Worm (Caenorhabditis elegans) whole organism, L2 larva: Measurements from ENCODE around the gene pals-27.
"Not testable (repeated sequence)": the region's sequence is repeated elsewhere in the genome, so short reads cannot be mapped to it uniquely, and the experiment has no call there.

Experiments used
- C34F6.9 ChIP-seq: fragments of 150-350 bp; optimal IDR thresholded peaks from 2 replicates; lab custom pipeline; 2014; ENCODE audit warnings: missing biosample characterization, missing genetic modification characterization
- F13H6.1 ChIP-seq: sonication (generic microtip); optimal IDR thresholded peaks from 2 replicates; lab custom pipeline; 2016; ENCODE audit warnings: missing genetic modification characterization, missing compliant biosample characterization
- Y55F3AM.14 ChIP-seq: fragments of 200-800 bp; sonication (Bioruptor generic); optimal IDR thresholded peaks from 2 replicates; lab custom pipeline; 2018; ENCODE audit warnings: mild to moderate bottlenecking, missing genetic modification characterization, missing compliant biosample characterization
- alr-1 ChIP-seq: fragments of 150-350 bp; optimal IDR thresholded peaks from 2 replicates; lab custom pipeline; 2014; ENCODE audit warnings: missing biosample characterization, missing genetic modification characterization
- aly-2 ChIP-seq: fragments of 150-350 bp; optimal IDR thresholded peaks from 2 replicates; lab custom pipeline; 2014; ENCODE audit warnings: missing biosample characterization, missing genetic modification characterization
- ama-1 ChIP-seq: fragments of 150-350 bp; optimal IDR thresholded peaks from 2 replicates; lab custom pipeline; 2018; ENCODE audit warnings: inconsistent platforms
- blmp-1 ChIP-seq: sonication (generic microtip); optimal IDR thresholded peaks from 2 replicates; lab custom pipeline; 2017; ENCODE audit warnings: missing genetic modification characterization, mild to moderate bottlenecking, missing compliant biosample characterization, antibody characterized with exemption, moderate library complexity; ENCODE audit not compliant: insufficient read depth
- ceh-16 ChIP-seq: fragments of 150-350 bp; optimal IDR thresholded peaks from 2 replicates; lab custom pipeline; 2014; ENCODE audit warnings: missing biosample characterization, missing genetic modification characterization
- ceh-82 ChIP-seq: fragments of 150-350 bp; optimal IDR thresholded peaks from 2 replicates; lab custom pipeline; 2014; ENCODE audit warnings: missing biosample characterization, missing genetic modification characterization
- crh-2 ChIP-seq: sonication (generic microtip); optimal IDR thresholded peaks from 2 replicates; lab custom pipeline; 2017; ENCODE audit warnings: missing biosample characterization, missing genetic modification characterization
- egl-27 ChIP-seq: sonication (generic microtip); optimal IDR thresholded peaks from 3 replicates; lab custom pipeline; 2017; ENCODE audit warnings: missing biosample characterization, missing genetic modification reagents, missing genetic modification characterization
- fos-1 ChIP-seq: fragments of 150-350 bp; optimal IDR thresholded peaks from 2 replicates; lab custom pipeline; 2014; ENCODE audit warnings: missing biosample characterization, missing genetic modification characterization
- gmeb-1 ChIP-seq: fragments of 150-350 bp; optimal IDR thresholded peaks from 2 replicates; lab custom pipeline; 2014; ENCODE audit warnings: missing biosample characterization, missing genetic modification characterization
- lin-13 ChIP-seq: fragments of 150-350 bp; optimal IDR thresholded peaks from 2 replicates; lab custom pipeline; 2014; ENCODE audit warnings: missing biosample characterization, missing genetic modification reagents, missing genetic modification characterization
- lsy-2 ChIP-seq, 2 experiments: fragments of 150-350 bp in 1 of 2; sonication (generic microtip) in 1 of 2; optimal IDR thresholded peaks; 2 replicates each; lab custom pipeline; 2014 to 2017; ENCODE audit warnings: missing biosample characterization in 2 of 2, missing genetic modification characterization in 2 of 2
- mab-5 ChIP-seq: fragments of 150-350 bp; optimal IDR thresholded peaks from 2 replicates; lab custom pipeline; 2014; ENCODE audit warnings: missing biosample characterization, missing genetic modification characterization
- mbf-1 ChIP-seq: sonication (generic microtip); optimal IDR thresholded peaks from 2 replicates; lab custom pipeline; 2017; ENCODE audit warnings: missing biosample characterization, missing genetic modification characterization
- mdl-1 ChIP-seq, 2 experiments: fragments of 150-350 bp in 1 of 2; sonication (generic microtip) in 1 of 2; optimal IDR thresholded peaks; 2 replicates each; lab custom pipeline; 2017; ENCODE audit warnings: missing biosample characterization in 2 of 2, missing genetic modification characterization in 2 of 2
- nhr-10 ChIP-seq: sonication (generic microtip); optimal IDR thresholded peaks from 2 replicates; lab custom pipeline; 2017; ENCODE audit warnings: missing biosample characterization, missing genetic modification characterization
- nhr-11 ChIP-seq: fragments of 150-350 bp; optimal IDR thresholded peaks from 2 replicates; lab custom pipeline; 2014; ENCODE audit warnings: missing biosample characterization, missing genetic modification characterization
- nhr-129 ChIP-seq: fragments of 150-350 bp; optimal IDR thresholded peaks from 2 replicates; lab custom pipeline; 2014; ENCODE audit warnings: missing biosample characterization, missing genetic modification characterization
- nhr-21 ChIP-seq: fragments of 150-350 bp; optimal IDR thresholded peaks from 2 replicates; lab custom pipeline; 2014; ENCODE audit warnings: missing biosample characterization, missing genetic modification characterization
- nhr-25 ChIP-seq: fragments of 150-350 bp; sonication (generic microtip); optimal IDR thresholded peaks from 3 replicates; lab custom pipeline; 2014; ENCODE audit warnings: missing biosample characterization, missing genetic modification characterization
- nhr-6 ChIP-seq: fragments of 150-350 bp; optimal IDR thresholded peaks from 2 replicates; lab custom pipeline; 2014; ENCODE audit warnings: missing biosample characterization, missing genetic modification characterization
- sem-4 ChIP-seq: fragments of 150-350 bp; optimal IDR thresholded peaks from 2 replicates; lab custom pipeline; 2014; ENCODE audit warnings: missing biosample characterization, missing genetic modification reagents, missing genetic modification characterization
- skn-1 ChIP-seq: sonication (generic microtip); optimal IDR thresholded peaks from 2 replicates; lab custom pipeline; 2017; ENCODE audit warnings: missing biosample characterization, missing genetic modification characterization
- sma-3 ChIP-seq: sonication (generic microtip); optimal IDR thresholded peaks from 2 replicates; lab custom pipeline; 2016; ENCODE audit warnings: missing genetic modification reagents, missing genetic modification characterization, missing compliant biosample characterization
- sma-9 ChIP-seq, 2 experiments: fragments of 150-350 bp in 1 of 2; sonication (generic microtip) in 1 of 2; optimal IDR thresholded peaks; 2 replicates each; lab custom pipeline; 2014 to 2016; ENCODE audit warnings: missing genetic modification characterization in 2 of 2, mild to moderate bottlenecking in 1 of 2, missing biosample characterization in 1 of 2, missing compliant biosample characterization in 1 of 2, missing genetic modification reagents in 1 of 2, moderate library complexity in 1 of 2
- snpc-4 ChIP-seq: fragments of 150-350 bp; optimal IDR thresholded peaks from 2 replicates; lab custom pipeline; 2014; ENCODE audit warnings: missing biosample characterization, missing genetic modification characterization
- unc-55 ChIP-seq: fragments of 150-350 bp; sonication (generic microtip); optimal IDR thresholded peaks from 3 replicates; lab custom pipeline; 2014; ENCODE audit warnings: missing biosample characterization, missing genetic modification reagents, missing genetic modification characterization
- unc-62 ChIP-seq: fragments of 150-350 bp; optimal IDR thresholded peaks from 2 replicates; lab custom pipeline; 2014; ENCODE audit warnings: missing biosample characterization, missing genetic modification reagents, missing genetic modification characterization
- ztf-11 ChIP-seq: sonication (generic microtip); optimal IDR thresholded peaks from 2 replicates; lab custom pipeline; 2017; ENCODE audit warnings: missing biosample characterization, missing genetic modification characterization

Gene pals-27

DNA sequence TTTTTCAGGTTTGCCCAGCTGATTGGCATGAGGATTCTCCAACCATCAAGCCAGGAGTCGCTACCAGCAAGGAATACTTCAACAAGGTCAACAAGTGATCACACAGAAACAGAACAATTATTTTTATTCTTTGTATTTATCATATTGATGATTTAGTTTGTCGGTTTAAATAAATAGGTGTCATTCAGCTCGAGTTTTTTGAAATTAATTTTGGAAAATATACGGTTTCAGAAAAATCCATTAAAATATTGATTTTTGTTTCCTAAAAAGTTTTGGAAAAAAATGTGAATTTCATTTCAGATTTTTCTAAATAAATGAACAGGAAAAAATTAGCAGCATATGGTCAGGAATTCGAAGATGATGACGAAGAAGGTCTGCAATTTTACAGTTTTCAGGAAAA is 26.8 kb downstream of the pals-27 start, which contains the start of gene gpch-1:
gpch-1 (plus strand) TSS at position 301 of the 400 bp plus-strand sequence.
- TF ChIP-seq egl-27 (tag; lab: Kevin White, UChicago) = no peak

- TF ChIP-seq C34F6.9 (tag; lab: Kevin White, UChicago) (peak; percentile 57), ceh-16 (no peak), sem-4 (tag; lab: Kevin White, UChicago) (no peak), nhr-10 (tag; lab: Kevin White, UChicago) (no peak), mab-5 (tag; lab: Kevin White, UChicago) (no peak), Y55F3AM.14 (no peak), nhr-11 (tag; lab: Kevin White, UChicago) (no peak), ama-1 (lab: Kevin White, UChicago) (no peak), nhr-21 (tag; lab: Kevin White, UChicago) (no peak), ceh-82 (tag; lab: Kevin White, UChicago) (no peak), sma-3 (no peak), sma-9 (GFP tag; optimal IDR thresholded peaks at IDR 0.05; lab: Kevin White, UChicago) (peak; percentile 95), sma-9 (tag; optimal IDR thresholded peaks at IDR 0.05; lab: Kevin White, UChicago) (no peak), aly-2 (no peak), nhr-129 (tag; lab: Kevin White, UChicago) (peak; percentile 64), crh-2 (peak; percentile 22), snpc-4 (tag; lab: Kevin White, UChicago) (peak; percentile 26), lsy-2 (tag; optimal IDR thresholded peaks at IDR 0.05; lab: Kevin White, UChicago) (peak in 1 of 2 experiments; percentile 54), blmp-1 (tag; lab: Kevin White, UChicago) (no peak), ztf-11 (tag; lab: Kevin White, UChicago) (no peak), F13H6.1 (peak; percentile 59), unc-62 (no peak), lin-13 (peak; percentile 43), unc-55 (GFP tag; lab: Kevin White, UChicago) (peak; percentile 12), alr-1 (tag; lab: Kevin White, UChicago) (no peak), fos-1 (tag; lab: Kevin White, UChicago) (peak; percentile 18), mbf-1 (tag; lab: Kevin White, UChicago) (no peak)
Measured at ce11 chrIII:4412108-4413009, 30.9 kb downstream of the pals-27 start.

ce11 chrIII:4413099-4413498 is 31.7 kb downstream of the pals-27 start, which contains the start of gene mpc-1:
Gene mpc-1 (plus strand): TSS chrIII:4413457.
- TF ChIP-seq skn-1 (tag; lab: Kevin White, UChicago) (peak; percentile 59), nhr-21 (tag; lab: Kevin White, UChicago) (no peak), nhr-10 (tag; lab: Kevin White, UChicago) (no peak), C34F6.9 (tag; lab: Kevin White, UChicago) (no peak), fos-1 (tag; lab: Kevin White, UChicago) (peak; percentile 91), crh-2 (peak; percentile 54), sma-9 (GFP tag; optimal IDR thresholded peaks at IDR 0.05; lab: Kevin White, UChicago) (peak; percentile 37), sma-9 (tag; optimal IDR thresholded peaks at IDR 0.05; lab: Kevin White, UChicago) (no peak), mdl-1 (tag; optimal IDR thresholded peaks at IDR 0.05; lab: Kevin White, UChicago) (peak in 1 of 2 experiments; percentile 22)

DNA sequence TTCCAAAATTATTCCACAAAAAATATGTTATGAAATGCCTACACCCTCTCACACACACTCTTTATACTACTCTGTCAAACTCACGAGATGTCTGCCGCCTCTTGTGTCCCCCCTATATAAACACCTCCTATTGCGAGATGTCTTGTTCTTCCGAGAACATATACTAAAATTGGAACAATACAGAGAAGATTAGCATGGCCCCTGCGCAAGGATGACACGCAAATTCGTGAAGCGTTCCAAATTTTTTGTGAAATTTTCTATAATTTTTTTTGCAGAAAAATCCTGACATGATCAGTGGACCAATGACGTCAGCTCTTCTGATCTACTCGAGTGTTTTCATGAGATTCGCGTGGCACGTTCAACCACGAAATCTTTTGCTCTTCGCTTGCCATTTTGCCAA is 32.6 kb downstream of the pals-27 start:
- TF ChIP-seq lin-13 (peak; percentile 38), nhr-6 (tag; lab: Kevin White, UChicago) (peak; percentile 16), lsy-2 (tag; optimal IDR thresholded peaks at IDR 0.05; lab: Kevin White, UChicago) (peak; percentile 46 to 73), snpc-4 (tag; lab: Kevin White, UChicago) (peak; percentile 97), nhr-21 (tag; lab: Kevin White, UChicago) (peak; percentile 17), nhr-129 (tag; lab: Kevin White, UChicago) (peak; percentile 32), C34F6.9 (tag; lab: Kevin White, UChicago) (peak; percentile 73), nhr-25 (peak; percentile 37), Y55F3AM.14 (peak; percentile 36), egl-27 (tag; lab: Kevin White, UChicago) (peak; percentile 13), sma-9 (GFP tag; optimal IDR thresholded peaks at IDR 0.05; lab: Kevin White, UChicago) (peak; percentile 79), fos-1 (tag; lab: Kevin White, UChicago) (peak; percentile 12), gmeb-1 (tag; lab: Kevin White, UChicago) (peak; percentile 53), F13H6.1 (peak; percentile 45), sma-3 (peak; percentile 40), unc-55 (GFP tag; lab: Kevin White, UChicago) (peak; percentile 69), crh-2 (peak; percentile 36)
- not testable (repeated sequence) for TF ChIP-seq sma-9 (tag; optimal IDR thresholded peaks at IDR 0.05; lab: Kevin White, UChicago)
